Worm (Caenorhabditis elegans) whole organism, early embryonic: ENCODE data around the gene T09A12.8.

Experiments
- ama-1 ChIP-seq: fragments of 150-350 bp; optimal IDR thresholded peaks from 2 replicates; lab custom pipeline; 2014
- ceh-13 ChIP-seq: fragments of 200-800 bp; sonication (Bioruptor generic); optimal IDR thresholded peaks from 2 replicates; lab custom pipeline; 2018; ENCODE audit warnings: mild to moderate bottlenecking, missing genetic modification characterization, missing compliant biosample characterization
- ets-7 ChIP-seq: sonication (generic microtip); optimal IDR thresholded peaks from 2 replicates; lab custom pipeline; 2016; ENCODE audit warnings: missing genotype, missing genetic modification characterization, missing compliant biosample characterization
- flt-1 ChIP-seq: fragments of 200-800 bp; sonication (Bioruptor generic); IDR thresholded peaks from 2 replicates; pipeline ENCODE4 v1.3.6; 2022; ENCODE audit warnings: missing genetic modification characterization, missing compliant biosample characterization

DNA sequence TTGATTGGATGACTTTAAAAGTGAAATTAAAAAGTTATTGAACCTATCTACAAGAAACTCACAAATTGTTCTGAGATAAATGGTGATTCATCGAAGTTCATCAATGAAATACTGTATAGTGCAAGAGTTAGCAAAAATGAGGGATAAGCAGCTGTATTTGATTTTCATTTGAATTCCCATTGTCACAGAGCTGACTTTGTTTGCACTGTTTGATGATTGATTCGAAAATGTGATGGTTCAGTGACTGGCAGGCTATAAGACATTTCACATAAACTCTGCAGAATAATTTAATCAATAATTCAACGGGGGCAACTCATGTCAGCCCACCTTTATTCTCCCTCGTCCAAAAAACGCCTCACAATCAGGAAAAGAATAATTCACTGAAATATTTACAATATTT is at the start of gene T09A12.8:
- TF ChIP-seq ets-7 (no peak), ama-1 (lab: Kevin White, UChicago) (no peak), ceh-13 (GFP tag; lab: Kevin White, UChicago) (no peak), flt-1 (GFP tag; lab: Robert Waterston, UW) (no peak)
